Worm (Caenorhabditis elegans) whole organism, L1 larva: ENCODE measurements around the gene srh-145.

Experiments
- nhr-11 ChIP-seq: fragments of 150-350 bp; optimal IDR thresholded peaks from 2 replicates; lab custom pipeline; 2014; ENCODE audit warnings: missing biosample characterization, missing genetic modification characterization
- xbp-1 ChIP-seq: sonication (generic microtip); optimal IDR thresholded peaks from 2 replicates; lab custom pipeline; 2016; ENCODE audit warnings: missing genetic modification characterization, missing compliant biosample characterization
- ztf-11 ChIP-seq, 2 experiments: sonication (generic microtip); optimal IDR thresholded peaks; 2 replicates each; lab custom pipeline; 2016 to 2017; ENCODE audit warnings: missing genetic modification characterization in 2 of 2, missing biosample characterization in 1 of 2, missing compliant biosample characterization in 1 of 2

ce11 chrV:16429503-16429902 lies 19.0 kb downstream of the srh-145 start, which contains the start of gene F26D2.10:
- TF ChIP-seq ztf-11 (tag; optimal IDR thresholded peaks at IDR 0.05; lab: Kevin White, UChicago): no peak
- no peak for TF ChIP-seq nhr-11 (tag; lab: Kevin White, UChicago)
- no peak for TF ChIP-seq xbp-1 (tag; lab: Kevin White, UChicago)
